Fruit fly (Drosophila melanogaster) whole organism, prepupa: ENCODE results near the gene SLIRP1.

ENCODE experiments used
- CG10631 ChIP-seq: fragments of 200-800 bp; sonication (Bioruptor generic); optimal IDR thresholded peaks from 2 replicates; lab custom pipeline; 2016; ENCODE audit warnings: missing biosample characterization, missing genetic modification characterization
- CG10669 ChIP-seq: fragments of 200-800 bp; sonication (Bioruptor generic); optimal IDR thresholded peaks from 3 replicates; lab custom pipeline; 2018; ENCODE audit warnings: missing biosample characterization, mild to moderate bottlenecking, missing genetic modification characterization, moderate library complexity
- CG11762 ChIP-seq: fragments of 200-800 bp; sonication (Bioruptor generic); optimal IDR thresholded peaks from 3 replicates; lab custom pipeline; 2016; ENCODE audit warnings: missing biosample characterization, missing genetic modification characterization; ENCODE audit not compliant: insufficient read depth
- CG11902 ChIP-seq: fragments of 200-800 bp; sonication (Bioruptor generic); optimal IDR thresholded peaks from 3 replicates; lab custom pipeline; 2016; ENCODE audit warnings: missing biosample characterization, missing genetic modification characterization
- CG15336 ChIP-seq: fragments of 200-800 bp; sonication (Bioruptor generic); IDR thresholded peaks from 2 replicates; pipeline ENCODE4 v1.3.6; 2022; ENCODE audit warnings: missing biosample characterization, missing genetic modification characterization
- CG1621 ChIP-seq: fragments of 200-800 bp; sonication (Bioruptor generic); optimal IDR thresholded peaks from 3 replicates; lab custom pipeline; 2018; ENCODE audit warnings: missing biosample characterization, mild to moderate bottlenecking, missing genetic modification characterization
- CG16779 ChIP-seq: fragments of 200-800 bp; sonication (Bioruptor generic); optimal IDR thresholded peaks from 3 replicates; lab custom pipeline; 2017; ENCODE audit warnings: missing biosample characterization, mild to moderate bottlenecking, missing genetic modification characterization
- CG3032 ChIP-seq: fragments of 200-800 bp; optimal IDR thresholded peaks from 2 replicates; lab custom pipeline; 2019; ENCODE audit warnings: missing biosample characterization, mild to moderate bottlenecking, missing genetic modification characterization, moderate library complexity
- CG31627 ChIP-seq: fragments of 200-800 bp; sonication (Bioruptor generic); optimal IDR thresholded peaks from 3 replicates; lab custom pipeline; 2016; ENCODE audit warnings: missing biosample characterization, missing genetic modification characterization
- CG32006 ChIP-seq: fragments of 200-800 bp; sonication (Bioruptor generic); optimal IDR thresholded peaks from 3 replicates; lab custom pipeline; 2017; ENCODE audit warnings: missing biosample characterization, mild to moderate bottlenecking, missing genetic modification characterization
- CG34406 ChIP-seq: fragments of 200-800 bp; sonication (Bioruptor generic); optimal IDR thresholded peaks from 3 replicates; lab custom pipeline; 2016; ENCODE audit warnings: missing biosample characterization, missing genetic modification characterization
- CG3919 ChIP-seq: fragments of 200-800 bp; sonication (Bioruptor generic); optimal IDR thresholded peaks from 3 replicates; lab custom pipeline; 2016; ENCODE audit warnings: missing biosample characterization, missing genetic modification characterization
- CG6163 ChIP-seq: fragments of 200-800 bp; sonication (Bioruptor generic); IDR thresholded peaks from 3 replicates; pipeline ENCODE4 v1.3.6; 2022; ENCODE audit warnings: missing biosample characterization, missing genetic modification characterization
- CG6276 ChIP-seq: fragments of 200-800 bp; sonication (Bioruptor generic); optimal IDR thresholded peaks from 2 replicates; lab custom pipeline; 2017; ENCODE audit warnings: missing biosample characterization, mild to moderate bottlenecking, missing genetic modification characterization
- CG6808 ChIP-seq: fragments of 200-800 bp; sonication (Bioruptor generic); optimal IDR thresholded peaks from 3 replicates; lab custom pipeline; 2017; ENCODE audit warnings: missing biosample characterization, missing genetic modification characterization, mild to moderate bottlenecking, moderate library complexity, missing genetic modification reagents
- CG6854 ChIP-seq: fragments of 200-800 bp; sonication (Bioruptor generic); optimal IDR thresholded peaks from 2 replicates; lab custom pipeline; 2017; ENCODE audit warnings: missing biosample characterization, mild to moderate bottlenecking, missing genetic modification characterization
- CG7368 ChIP-seq: fragments of 200-800 bp; sonication (Bioruptor generic); optimal IDR thresholded peaks from 3 replicates; lab custom pipeline; 2016; ENCODE audit warnings: missing biosample characterization, missing genetic modification characterization
- CG8119 ChIP-seq: fragments of 200-800 bp; sonication (Bioruptor generic); IDR thresholded peaks from 3 replicates; pipeline ENCODE4 v1.3.6; 2022; ENCODE audit warnings: missing biosample characterization, missing genetic modification characterization
- CG8632 ChIP-seq: fragments of 200-800 bp; sonication (Bioruptor generic); optimal IDR thresholded peaks from 3 replicates; lab custom pipeline; 2016; ENCODE audit warnings: missing biosample characterization, missing genetic modification characterization
- Eip78C ChIP-seq: fragments of 200-800 bp; sonication (Bioruptor generic); peaks from one replicate; lab custom pipeline; 2016; ENCODE audit warnings: missing biosample characterization, missing genetic modification characterization
- Eip93F ChIP-seq: fragments of 200-800 bp; sonication (Bioruptor generic); optimal IDR thresholded peaks from 2 replicates; lab custom pipeline; 2016; ENCODE audit warnings: missing biosample characterization, mild to moderate bottlenecking, missing genetic modification characterization
- Ets21C ChIP-seq: fragments of 200-800 bp; sonication (Bioruptor generic); optimal IDR thresholded peaks from 3 replicates; lab custom pipeline; 2016; ENCODE audit warnings: missing biosample characterization, missing genetic modification characterization
- Ets96B ChIP-seq: fragments of 200-800 bp; optimal IDR thresholded peaks from 2 replicates; lab custom pipeline; 2019; ENCODE audit warnings: missing biosample characterization, mild to moderate bottlenecking, missing genetic modification characterization, moderate library complexity
- Hr38 ChIP-seq: sonication (Bioruptor generic); optimal IDR thresholded peaks from 2 replicates; lab custom pipeline; 2016; ENCODE audit warnings: missing biosample characterization, missing genetic modification characterization
- Hr39 ChIP-seq: fragments of 200-800 bp; sonication (Bioruptor generic); optimal IDR thresholded peaks from 2 replicates; lab custom pipeline; 2016; ENCODE audit warnings: missing biosample characterization, missing genetic modification characterization
- Hr4 ChIP-seq: fragments of 200-800 bp; sonication (Bioruptor generic); optimal IDR thresholded peaks from 3 replicates; lab custom pipeline; 2016; ENCODE audit warnings: missing biosample characterization, missing genetic modification characterization
- Met ChIP-seq: fragments of 200-800 bp; sonication (Bioruptor generic); optimal IDR thresholded peaks from 3 replicates; lab custom pipeline; 2016; ENCODE audit warnings: missing biosample characterization, missing genetic modification characterization
- Smox ChIP-seq: fragments of 200-800 bp; sonication (Bioruptor generic); optimal IDR thresholded peaks from 3 replicates; lab custom pipeline; 2016; ENCODE audit warnings: missing biosample characterization, missing genetic modification characterization
- Sox102F ChIP-seq: fragments of 200-800 bp; sonication (Bioruptor generic); optimal IDR thresholded peaks from 2 replicates; lab custom pipeline; 2016; ENCODE audit warnings: missing biosample characterization, mild to moderate bottlenecking, missing genetic modification characterization
- Sox14 ChIP-seq: fragments of 200-800 bp; sonication (Bioruptor generic); optimal IDR thresholded peaks from 3 replicates; lab custom pipeline; 2016; ENCODE audit warnings: missing biosample characterization, missing genetic modification characterization
- achi ChIP-seq: fragments of 200-800 bp; sonication (Bioruptor generic); optimal IDR thresholded peaks from 3 replicates; lab custom pipeline; 2016; ENCODE audit warnings: missing biosample characterization, missing genetic modification characterization
- acj6 ChIP-seq: fragments of 200-800 bp; sonication (Bioruptor generic); optimal IDR thresholded peaks from 3 replicates; lab custom pipeline; 2016; ENCODE audit warnings: missing biosample characterization, missing genetic modification characterization
- dac ChIP-seq: fragments of 200-800 bp; sonication (Bioruptor generic); optimal IDR thresholded peaks from 2 replicates; lab custom pipeline; 2017; ENCODE audit warnings: missing biosample characterization, mild to moderate bottlenecking, missing genetic modification characterization
- eg ChIP-seq: fragments of 200-800 bp; sonication (Bioruptor generic); IDR thresholded peaks from 3 replicates; pipeline ENCODE4 v1.3.6; 2022; ENCODE audit warnings: missing biosample characterization, missing genetic modification characterization
- esn ChIP-seq: fragments of 200-800 bp; sonication (Bioruptor generic); optimal IDR thresholded peaks from 2 replicates; lab custom pipeline; 2016; ENCODE audit warnings: missing biosample characterization, mild to moderate bottlenecking, missing genetic modification characterization, moderate library complexity
- fd59A ChIP-seq: fragments of 200-800 bp; sonication (Bioruptor generic); optimal IDR thresholded peaks from 2 replicates; lab custom pipeline; 2017; ENCODE audit warnings: missing biosample characterization, mild to moderate bottlenecking, missing genetic modification characterization, missing genetic modification reagents
- fd85E ChIP-seq: fragments of 200-800 bp; sonication (Bioruptor generic); optimal IDR thresholded peaks from 3 replicates; lab custom pipeline; 2016; ENCODE audit warnings: missing biosample characterization, missing genetic modification characterization
- fkh ChIP-seq: fragments of 200-800 bp; sonication (Bioruptor generic); optimal IDR thresholded peaks from 3 replicates; lab custom pipeline; 2017; ENCODE audit warnings: missing biosample characterization, mild to moderate bottlenecking, missing genetic modification characterization, moderate library complexity
- lz ChIP-seq: fragments of 200-800 bp; sonication (Bioruptor generic); optimal IDR thresholded peaks from 3 replicates; lab custom pipeline; 2016; ENCODE audit warnings: missing biosample characterization, missing genetic modification characterization
- spab ChIP-seq: fragments of 200-800 bp; sonication (Bioruptor generic); optimal IDR thresholded peaks from 2 replicates; lab custom pipeline; 2017; ENCODE audit warnings: missing biosample characterization, mild to moderate bottlenecking, missing genetic modification characterization, missing genetic modification reagents
- ss ChIP-seq, 2 experiments: fragments of 200-800 bp; sonication (Bioruptor generic); optimal IDR thresholded peaks; 2 replicates in 1 of 2; 3 replicates in 1 of 2; lab custom pipeline; 2017 to 2018; ENCODE audit warnings: mild to moderate bottlenecking in 2 of 2, missing biosample characterization in 2 of 2, missing genetic modification characterization in 2 of 2, moderate library complexity in 1 of 2
- svp ChIP-seq: fragments of 200-800 bp; sonication (Bioruptor generic); peaks from one replicate; lab custom pipeline; 2016; ENCODE audit warnings: missing biosample characterization, missing genetic modification characterization

The SLIRP1 gene

dm6 chrX:21322289-21322981 is 3.3 kb upstream of the SLIRP1 start (continued):
- peak; percentile 54 for TF ChIP-seq Met (GFP tag; lab: Kevin White, UChicago)
- TF ChIP-seq acj6 (GFP tag; lab: Kevin White, UChicago) = no peak

- no peak for TF ChIP-seq CG8119 (GFP tag; lab: Robert Waterston, UW)
- no peak for TF ChIP-seq fd59A (GFP tag; lab: Kevin White, UChicago)
- TF ChIP-seq Sox102F (GFP tag; lab: Kevin White, UChicago) = no peak
- no peak for TF ChIP-seq CG10631
- TF ChIP-seq CG3919 = no peak
- TF ChIP-seq dac (GFP tag; lab: Kevin White, UChicago) = no peak
- TF ChIP-seq CG16779 (tag; lab: Kevin White, UChicago) = no peak
- TF ChIP-seq CG6276 (GFP tag; lab: Kevin White, UChicago) = no peak
- no peak for TF ChIP-seq Hr38 (GFP tag; lab: Kevin White, UChicago)
- TF ChIP-seq spab (GFP tag; lab: Kevin White, UChicago) = no peak
These were observed 1.7 kb downstream of the SLIRP1 start, which contains the start of gene CG1801 for dm6 chrX:21317422-21317821. TSS of gene CG1801 (minus strand) at chrX:21317522.

dm6 chrX:21315852-21316251 is 3.2 kb downstream of the SLIRP1 start, which contains the start of gene Rpt6:
TSS of gene Rpt6 (plus strand) at chrX:21316052.
- TF ChIP-seq Sox14 (GFP tag; lab: Kevin White, UChicago) = peak; percentile 16
- no peak for TF ChIP-seq fd85E
- TF ChIP-seq lz = peak; percentile 2
- TF ChIP-seq esn (GFP tag; lab: Kevin White, UChicago) = peak; percentile 13
- TF ChIP-seq ss (GFP tag; optimal IDR thresholded peaks at IDR 0.05; lab: Kevin White, UChicago) = no peak
- no peak for TF ChIP-seq Sox102F (GFP tag; lab: Kevin White, UChicago)
- no peak for TF ChIP-seq fd59A (GFP tag; lab: Kevin White, UChicago)
- TF ChIP-seq CG15336 (GFP tag; lab: Robert Waterston, UW) = no peak
- peak; percentile 59 for TF ChIP-seq Eip78C (GFP tag; lab: Kevin White, UChicago)
- no peak for TF ChIP-seq CG31627 (GFP tag; lab: Kevin White, UChicago)
- TF ChIP-seq achi (GFP tag; lab: Kevin White, UChicago) = no peak
- no peak for TF ChIP-seq svp (GFP tag; lab: Kevin White, UChicago)
- no peak for TF ChIP-seq acj6 (GFP tag; lab: Kevin White, UChicago)
- peak; percentile 38 for TF ChIP-seq CG6854

- TF ChIP-seq svp (GFP tag; lab: Kevin White, UChicago) (peak; percentile 56), CG8632 (GFP tag; lab: Kevin White, UChicago) (no peak), Hr4 (peak; percentile 6), CG31627 (GFP tag; lab: Kevin White, UChicago) (no peak), Ets96B (tag; lab: Kevin White, UChicago) (no peak), eg (GFP tag; lab: Robert Waterston, UW) (peak; percentile 50; the same call in 1 of the 3 replicates), Sox14 (GFP tag; lab: Kevin White, UChicago) (peak; percentile 39), fkh (GFP tag; lab: Kevin White, UChicago) (peak; percentile 55), CG3919 (no peak), Smox (no peak), CG11902 (GFP tag; lab: Kevin White, UChicago) (no peak), CG32006 (GFP tag; lab: Kevin White, UChicago) (no peak), CG10631 (no peak), CG6163 (GFP tag; lab: Robert Waterston, UW) (no peak), CG6276 (GFP tag; lab: Kevin White, UChicago) (no peak), Sox102F (GFP tag; lab: Kevin White, UChicago) (no peak), dac (GFP tag; lab: Kevin White, UChicago) (no peak), CG6808 (GFP tag; lab: Kevin White, UChicago) (no peak), CG34406 (GFP tag; lab: Kevin White, UChicago) (no peak), CG3032 (tag; lab: Kevin White, UChicago) (no peak), Hr39 (GFP tag; lab: Kevin White, UChicago) (peak; percentile 7), Ets21C (GFP tag; lab: Kevin White, UChicago) (no peak), ss (GFP tag; optimal IDR thresholded peaks at IDR 0.05; lab: Kevin White, UChicago) (no peak), CG1621 (tag; lab: Kevin White, UChicago) (no peak), Eip93F (GFP tag; lab: Kevin White, UChicago) (no peak), achi (GFP tag; lab: Kevin White, UChicago) (no peak), spab (GFP tag; lab: Kevin White, UChicago) (no peak), CG7368 (GFP tag; lab: Kevin White, UChicago) (no peak), CG10669 (GFP tag; lab: Kevin White, UChicago) (no peak), CG11762 (GFP tag; lab: Kevin White, UChicago) (no peak), Met (GFP tag; lab: Kevin White, UChicago) (no peak)
These were observed 12.5 kb downstream of the SLIRP1 start, which contains the start of gene Abca3 for dm6 chrX:21306485-21307142. TSS of gene Abca3 (minus strand) at chrX:21306665.
